Fruit fly (Drosophila melanogaster) whole organism, wandering third instar larva: ENCODE data around the gene CG5644.

Experiments used
- Dif ChIP-seq: fragments of 200-275, 200-300 bp; sonication (Bioruptor generic); optimal IDR thresholded peaks from 2 replicates; lab custom pipeline; 2018; ENCODE audit warnings: missing biosample characterization, missing genetic modification characterization; ENCODE audit not compliant: partially characterized antibody
- Hr83 ChIP-seq: fragments of 200-300 bp; sonication (Bioruptor generic); optimal IDR thresholded peaks from 2 replicates; lab custom pipeline; 2016; ENCODE audit warnings: missing biosample characterization, mild to moderate bottlenecking, missing genetic modification characterization, moderate library complexity; ENCODE audit not compliant: poor library complexity, severe bottlenecking
- Myc ChIP-seq: fragments of >200 bp; optimal IDR thresholded peaks from 2 replicates; lab custom pipeline; 2017
- br ChIP-seq: fragments of 200-800 bp; sonication (Bioruptor generic); optimal IDR thresholded peaks from 2 replicates; lab custom pipeline; 2016; ENCODE audit warnings: missing biosample characterization, missing genetic modification characterization
- brk ChIP-seq: fragments of 200-800 bp; sonication (Bioruptor generic); optimal IDR thresholded peaks from 2 replicates; lab custom pipeline; 2016; ENCODE audit warnings: missing biosample characterization, mild to moderate bottlenecking, missing genetic modification characterization
- usp ChIP-seq: fragments of >200 bp; optimal IDR thresholded peaks from 2 replicates; lab custom pipeline; 2017; ENCODE audit warnings: missing biosample characterization, missing genetic modification characterization
- woc ChIP-seq: sonication (Bioruptor generic); optimal IDR thresholded peaks from 2 replicates; lab custom pipeline; 2016; ENCODE audit warnings: missing biosample characterization, mild to moderate bottlenecking, missing genetic modification characterization

dm6 chr3L:8986582-8986981 is 6.9 kb upstream of the CG5644 start, which contains the start of gene CG5068:
- no peak for TF ChIP-seq woc (GFP tag; lab: Kevin White, UChicago)
- no peak for TF ChIP-seq Dif (GFP tag; lab: Kevin White, UChicago)
- TF ChIP-seq Myc (lab: Kevin White, UChicago) = no peak
- no peak for TF ChIP-seq brk (GFP tag; lab: Kevin White, UChicago)
- TF ChIP-seq usp (GFP tag; lab: Kevin White, UChicago) = no peak
- TF ChIP-seq Hr83 (GFP tag; lab: Kevin White, UChicago) = no peak
- TF ChIP-seq br (GFP tag; lab: Kevin White, UChicago) = no peak
